Worm (Caenorhabditis elegans) whole organism, L2 larva: ENCODE results near the gene lin-36.

Experiments used
- C34F6.9 ChIP-seq: fragments of 150-350 bp; optimal IDR thresholded peaks from 2 replicates; lab custom pipeline; 2014; ENCODE audit warnings: missing biosample characterization, missing genetic modification characterization
- R02D3.7 ChIP-seq: fragments of 150-350 bp; optimal IDR thresholded peaks from 2 replicates; lab custom pipeline; 2014; ENCODE audit warnings: missing biosample characterization, missing genetic modification characterization
- Y55F3AM.14 ChIP-seq: fragments of 200-800 bp; sonication (Bioruptor generic); optimal IDR thresholded peaks from 2 replicates; lab custom pipeline; 2018; ENCODE audit warnings: mild to moderate bottlenecking, missing genetic modification characterization, missing compliant biosample characterization
- ZK546.5 ChIP-seq: sonication (generic microtip); optimal IDR thresholded peaks from 2 replicates; lab custom pipeline; 2017; ENCODE audit warnings: missing biosample characterization, missing genetic modification characterization
- aly-2 ChIP-seq: fragments of 150-350 bp; optimal IDR thresholded peaks from 2 replicates; lab custom pipeline; 2014; ENCODE audit warnings: missing biosample characterization, missing genetic modification characterization
- ama-1 ChIP-seq: fragments of 150-350 bp; optimal IDR thresholded peaks from 2 replicates; lab custom pipeline; 2018; ENCODE audit warnings: inconsistent platforms
- blmp-1 ChIP-seq: sonication (generic microtip); optimal IDR thresholded peaks from 2 replicates; lab custom pipeline; 2017; ENCODE audit warnings: missing genetic modification characterization, mild to moderate bottlenecking, missing compliant biosample characterization, antibody characterized with exemption, moderate library complexity; ENCODE audit not compliant: insufficient read depth
- ceh-16 ChIP-seq: fragments of 150-350 bp; optimal IDR thresholded peaks from 2 replicates; lab custom pipeline; 2014; ENCODE audit warnings: missing biosample characterization, missing genetic modification characterization
- ceh-82 ChIP-seq: fragments of 150-350 bp; optimal IDR thresholded peaks from 2 replicates; lab custom pipeline; 2014; ENCODE audit warnings: missing biosample characterization, missing genetic modification characterization
- crh-2 ChIP-seq: sonication (generic microtip); optimal IDR thresholded peaks from 2 replicates; lab custom pipeline; 2017; ENCODE audit warnings: missing biosample characterization, missing genetic modification characterization
- egl-27 ChIP-seq: sonication (generic microtip); optimal IDR thresholded peaks from 3 replicates; lab custom pipeline; 2017; ENCODE audit warnings: missing biosample characterization, missing genetic modification reagents, missing genetic modification characterization
- elt-1 ChIP-seq: fragments of 150-350 bp; optimal IDR thresholded peaks from 2 replicates; lab custom pipeline; 2014; ENCODE audit warnings: missing biosample characterization, missing genetic modification characterization
- elt-3 ChIP-seq: sonication (generic microtip); optimal IDR thresholded peaks from 2 replicates; lab custom pipeline; 2017; ENCODE audit warnings: missing biosample characterization, missing genetic modification characterization
- fos-1 ChIP-seq: fragments of 150-350 bp; optimal IDR thresholded peaks from 2 replicates; lab custom pipeline; 2014; ENCODE audit warnings: missing biosample characterization, missing genetic modification characterization
- gmeb-1 ChIP-seq: fragments of 150-350 bp; optimal IDR thresholded peaks from 2 replicates; lab custom pipeline; 2014; ENCODE audit warnings: missing biosample characterization, missing genetic modification characterization
- lsy-2 ChIP-seq, 2 experiments: fragments of 150-350 bp in 1 of 2; sonication (generic microtip) in 1 of 2; optimal IDR thresholded peaks; 2 replicates each; lab custom pipeline; 2014 to 2017; ENCODE audit warnings: missing biosample characterization in 2 of 2, missing genetic modification characterization in 2 of 2
- mab-5 ChIP-seq: fragments of 150-350 bp; optimal IDR thresholded peaks from 2 replicates; lab custom pipeline; 2014; ENCODE audit warnings: missing biosample characterization, missing genetic modification characterization
- mdl-1 ChIP-seq, 2 experiments: fragments of 150-350 bp in 1 of 2; sonication (generic microtip) in 1 of 2; optimal IDR thresholded peaks; 2 replicates each; lab custom pipeline; 2017; ENCODE audit warnings: missing biosample characterization in 2 of 2, missing genetic modification characterization in 2 of 2
- nhr-11 ChIP-seq: fragments of 150-350 bp; optimal IDR thresholded peaks from 2 replicates; lab custom pipeline; 2014; ENCODE audit warnings: missing biosample characterization, missing genetic modification characterization
- nhr-12 ChIP-seq: fragments of 150-350 bp; optimal IDR thresholded peaks from 2 replicates; lab custom pipeline; 2014; ENCODE audit warnings: missing biosample characterization, missing genetic modification characterization
- nhr-129 ChIP-seq: fragments of 150-350 bp; optimal IDR thresholded peaks from 2 replicates; lab custom pipeline; 2014; ENCODE audit warnings: missing biosample characterization, missing genetic modification characterization
- nhr-21 ChIP-seq: fragments of 150-350 bp; optimal IDR thresholded peaks from 2 replicates; lab custom pipeline; 2014; ENCODE audit warnings: missing biosample characterization, missing genetic modification characterization
- nhr-237 ChIP-seq: fragments of 150-350 bp; optimal IDR thresholded peaks from 2 replicates; lab custom pipeline; 2014; ENCODE audit warnings: missing biosample characterization, missing genetic modification characterization
- nhr-25 ChIP-seq: fragments of 150-350 bp; sonication (generic microtip); optimal IDR thresholded peaks from 3 replicates; lab custom pipeline; 2014; ENCODE audit warnings: missing biosample characterization, missing genetic modification characterization
- nhr-6 ChIP-seq: fragments of 150-350 bp; optimal IDR thresholded peaks from 2 replicates; lab custom pipeline; 2014; ENCODE audit warnings: missing biosample characterization, missing genetic modification characterization
- peb-1 ChIP-seq: fragments of 150-350 bp; optimal IDR thresholded peaks from 2 replicates; lab custom pipeline; 2014; ENCODE audit warnings: missing biosample characterization, missing genetic modification characterization
- skn-1 ChIP-seq: sonication (generic microtip); optimal IDR thresholded peaks from 2 replicates; lab custom pipeline; 2017; ENCODE audit warnings: missing biosample characterization, missing genetic modification characterization
- sma-3 ChIP-seq: sonication (generic microtip); optimal IDR thresholded peaks from 2 replicates; lab custom pipeline; 2016; ENCODE audit warnings: missing genetic modification reagents, missing genetic modification characterization, missing compliant biosample characterization
- unc-39 ChIP-seq: fragments of 150-350 bp; optimal IDR thresholded peaks from 2 replicates; lab custom pipeline; 2014; ENCODE audit warnings: missing biosample characterization, missing genetic modification characterization
- unc-55 ChIP-seq: fragments of 150-350 bp; sonication (generic microtip); optimal IDR thresholded peaks from 3 replicates; lab custom pipeline; 2014; ENCODE audit warnings: missing biosample characterization, missing genetic modification reagents, missing genetic modification characterization
- ztf-4 ChIP-seq: fragments of 150-350 bp; optimal IDR thresholded peaks from 2 replicates; lab custom pipeline; 2014; ENCODE audit warnings: missing biosample characterization, missing genetic modification characterization

The lin-36 gene

ce11 chrIII:7972687-7973086 is 48.0 kb downstream of the lin-36 start:
- TF ChIP-seq ceh-16 (tag; lab: Kevin White, UChicago) (no peak), skn-1 (tag; lab: Kevin White, UChicago) (no peak), elt-3 (no peak), egl-27 (no peak), mab-5 (tag; lab: Kevin White, UChicago) (no peak), sma-3 (GFP tag; lab: Kevin White, UChicago) (no peak), nhr-12 (tag; lab: Kevin White, UChicago) (no peak), nhr-21 (tag; lab: Kevin White, UChicago) (no peak), nhr-237 (tag; lab: Kevin White, UChicago) (no peak), fos-1 (no peak), elt-1 (tag; lab: Kevin White, UChicago) (no peak)
- TF ChIP-seq, all 48 proteins: peak for 0

- TF ChIP-seq nhr-12 (tag; lab: Kevin White, UChicago) = no peak
- TF ChIP-seq mdl-1 (tag; optimal IDR thresholded peaks at IDR 0.05; lab: Kevin White, UChicago) = no peak
- TF ChIP-seq ZK546.5 (tag; lab: Kevin White, UChicago) = no peak
- TF ChIP-seq R02D3.7 = no peak
- TF ChIP-seq aly-2 (tag; lab: Kevin White, UChicago) = no peak
- no peak for TF ChIP-seq nhr-129
- TF ChIP-seq gmeb-1 (tag; lab: Kevin White, UChicago) = no peak
- TF ChIP-seq ceh-82 (tag; lab: Kevin White, UChicago) = no peak
- TF ChIP-seq ama-1 (lab: Kevin White, UChicago) = no peak
These were observed 48.6 kb downstream of the lin-36 start, which contains the start of gene F54H12.5 for ce11 chrIII:7972061-7972460. Gene F54H12.5, minus strand, starts transcription at chrIII:7972161.

- TF ChIP-seq Y55F3AM.14 (GFP tag; lab: Kevin White, UChicago) (no peak), R02D3.7 (no peak), gmeb-1 (tag; lab: Kevin White, UChicago) (no peak), unc-55 (GFP tag; lab: Kevin White, UChicago) (no peak), crh-2 (no peak), sma-3 (GFP tag; lab: Kevin White, UChicago) (no peak), blmp-1 (tag; lab: Kevin White, UChicago) (no peak), ztf-4 (tag; lab: Kevin White, UChicago) (no peak), mdl-1 (tag; optimal IDR thresholded peaks at IDR 0.05; lab: Kevin White, UChicago) (no peak), nhr-21 (tag; lab: Kevin White, UChicago) (no peak), nhr-11 (tag; lab: Kevin White, UChicago) (no peak), nhr-25 (tag; lab: Kevin White, UChicago) (no peak), peb-1 (tag; lab: Kevin White, UChicago) (no peak), lsy-2 (tag; optimal IDR thresholded peaks at IDR 0.05; lab: Kevin White, UChicago) (no peak), C34F6.9 (tag; lab: Kevin White, UChicago) (no peak), unc-39 (no peak), nhr-6 (tag; lab: Kevin White, UChicago) (no peak)
These were observed 51.6 kb downstream of the lin-36 start, which contains the start of the genes F54H12.8 and F54H12.7 for ce11 chrIII:7969121-7969520. Gene F54H12.8, minus strand, starts transcription at chrIII:7969221. Gene F54H12.7, plus strand, starts transcription at chrIII:7969349.
